Worm (Caenorhabditis elegans): ENCODE data around the gene T24E12.10.

ce11 chrII:3724175-3724715 is 48.8 kb downstream of the T24E12.10 start, which contains the start of gene C46E10.1:
- TF ChIP-seq tra-4 (tag; optimal IDR thresholded peaks at IDR 0.05) (no peak), aly-1 (tag; optimal IDR thresholded peaks at IDR 0.05) (no peak), ama-1 (optimal IDR thresholded peaks at IDR 0.05) (no peak), F13C5.2 (tag; optimal IDR thresholded peaks at IDR 0.05) (no peak), sea-1 (GFP tag; conservative IDR thresholded peaks at IDR 0.05) (no peak), flt-1 (GFP tag; IDR thresholded peaks at IDR 0.05) (no peak), B0310.2 (tag; optimal IDR thresholded peaks at IDR 0.05) (no peak), hmbx-1 (tag; optimal IDR thresholded peaks at IDR 0.05) (no peak), hnd-1 (tag; optimal IDR thresholded peaks at IDR 0.05) (no peak)
